Worm (Caenorhabditis elegans): ENCODE measurements around the gene F22H10.6.

Gene F22H10.6

DNA sequence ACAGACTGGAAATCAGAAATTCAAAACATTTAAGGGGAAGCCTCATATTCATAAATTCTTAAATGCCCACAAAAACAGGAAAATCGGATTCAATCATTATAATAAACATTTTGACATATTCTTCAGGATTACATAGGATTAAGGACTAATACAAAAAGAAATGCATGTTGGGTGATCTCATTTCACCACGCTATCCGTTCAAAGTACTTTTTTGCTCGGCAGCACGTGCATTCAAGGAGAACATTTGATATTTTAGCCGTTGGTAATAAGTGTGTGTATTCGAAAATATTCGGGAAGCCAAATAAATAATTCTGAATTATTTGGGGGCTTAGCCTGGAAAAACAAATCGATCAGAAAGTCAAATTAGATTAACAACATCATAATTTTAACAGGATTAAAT is 40.5 kb downstream of the F22H10.6 start:
- no peak for TF ChIP-seq unc-62 (GFP tag; optimal IDR thresholded peaks at IDR 0.05)

ce11 chrX:16648773-16649172 is 42.4 kb downstream of the F22H10.6 start:
- TF ChIP-seq unc-62 (GFP tag; optimal IDR thresholded peaks at IDR 0.05): no peak

- no peak for TF ChIP-seq unc-62 (GFP tag; optimal IDR thresholded peaks at IDR 0.05)
Measured at ce11 chrX:16647222-16647621, 43.9 kb downstream of the F22H10.6 start.

- no peak for TF ChIP-seq unc-62 (GFP tag; optimal IDR thresholded peaks at IDR 0.05)
Measured at ce11 chrX:16644889-16645288, 46.2 kb downstream of the F22H10.6 start.

ce11 chrX:16643246-16643645 is 47.9 kb downstream of the F22H10.6 start:
- no peak for TF ChIP-seq unc-62 (GFP tag; optimal IDR thresholded peaks at IDR 0.05)

DNA sequence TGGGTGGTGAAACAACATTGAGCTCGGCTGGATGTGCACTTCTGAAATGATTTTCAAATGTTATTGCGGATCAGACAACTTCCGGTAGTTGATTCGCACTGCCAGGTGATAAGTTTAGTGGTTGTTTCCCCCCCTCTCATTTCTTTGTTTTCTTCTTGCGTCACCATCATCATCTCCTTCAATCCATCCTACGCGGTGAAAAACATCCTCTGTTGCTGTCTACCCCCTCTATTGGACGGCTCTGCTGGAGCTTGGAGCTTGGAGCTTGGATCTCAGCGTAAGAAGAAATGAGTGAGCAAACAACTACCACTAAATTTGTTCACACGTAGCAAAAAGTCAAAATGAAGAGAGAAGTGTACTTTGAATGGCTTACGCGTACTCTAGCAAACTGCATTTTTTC is 49.5 kb downstream of the F22H10.6 start:
- TF ChIP-seq unc-62 (GFP tag; optimal IDR thresholded peaks at IDR 0.05): no peak

Data from whole organism, dauer.